Worm (Caenorhabditis elegans) whole organism, L4 larva: Measurements from ENCODE around the gene W06G6.20.
A peak's percentile ranks its signal among the peaks of the same experiment; 100 is the strongest.

Experiments used
- D1046.2 ChIP-seq: fragments of 200-800 bp; sonication (Bioruptor generic); IDR thresholded peaks from 2 replicates; pipeline ENCODE4 v1.3.6; 2022; ENCODE audit warnings: missing genetic modification characterization, missing compliant biosample characterization
- F10B5.3 ChIP-seq: sonication (generic microtip); optimal IDR thresholded peaks from 2 replicates; lab custom pipeline; 2016; ENCODE audit warnings: mild to moderate bottlenecking, missing genetic modification characterization, missing compliant biosample characterization
- F26F4.8 ChIP-seq: fragments of 200-800 bp; sonication (Bioruptor generic); conservative IDR thresholded peaks from 2 replicates; pipeline ENCODE4 v1.3.6; 2022; ENCODE audit warnings: missing genetic modification characterization, missing compliant biosample characterization
- aha-1 ChIP-seq: fragments of 150-350 bp; peaks from one replicate; lab custom pipeline; 2014; ENCODE audit warnings: missing biosample characterization, missing genetic modification characterization
- aly-2 ChIP-seq: sonication (generic microtip); optimal IDR thresholded peaks from 2 replicates; lab custom pipeline; 2018; ENCODE audit warnings: missing biosample characterization, missing genetic modification characterization
- ceh-32 ChIP-seq: sonication (generic microtip); optimal IDR thresholded peaks from 2 replicates; lab custom pipeline; 2016; ENCODE audit warnings: mild to moderate bottlenecking, missing genetic modification characterization, missing compliant biosample characterization; ENCODE audit not compliant: poor library complexity
- ceh-62 ChIP-seq: sonication (generic microtip); optimal IDR thresholded peaks from 2 replicates; lab custom pipeline; 2017; ENCODE audit warnings: missing biosample characterization, missing genetic modification characterization
- cey-2 ChIP-seq: sonication (generic microtip); optimal IDR thresholded peaks from 3 replicates; lab custom pipeline; 2017; ENCODE audit warnings: missing genetic modification characterization, mild to moderate bottlenecking, missing compliant biosample characterization, antibody characterized with exemption, borderline replicate concordance; ENCODE audit not compliant: insufficient read depth
- daf-12 ChIP-seq: fragments of 150-350 bp; optimal IDR thresholded peaks from 2 replicates; lab custom pipeline; 2014; ENCODE audit warnings: missing biosample characterization, missing genetic modification reagents, missing genetic modification characterization
- daf-16 ChIP-seq, 3 experiments: sonication (generic microtip); optimal IDR thresholded peaks; 2 replicates each; lab custom pipeline; 2016 to 2017; ENCODE audit warnings: missing genetic modification characterization in 3 of 3, missing genetic modification reagents in 3 of 3, mild to moderate bottlenecking in 2 of 3, missing compliant biosample characterization in 2 of 3, missing biosample characterization in 1 of 3, moderate library complexity in 1 of 3
- egl-27 ChIP-seq: sonication (generic microtip); optimal IDR thresholded peaks from 3 replicates; lab custom pipeline; 2017; ENCODE audit warnings: missing biosample characterization, missing genetic modification reagents, missing genetic modification characterization
- gei-8 ChIP-seq: fragments of 200-800 bp; sonication (Bioruptor generic); optimal IDR thresholded peaks from 2 replicates; lab custom pipeline; 2018; ENCODE audit warnings: mild to moderate bottlenecking, missing genetic modification characterization, missing compliant biosample characterization
- hif-1 ChIP-seq, 2 experiments: sonication (generic microtip); optimal IDR thresholded peaks; 2 replicates each; lab custom pipeline; 2016 to 2017; ENCODE audit warnings: missing compliant biosample characterization in 2 of 2, missing genetic modification characterization in 2 of 2, missing genetic modification reagents in 2 of 2, missing genotype in 2 of 2, mild to moderate bottlenecking in 1 of 2
- hlh-11 ChIP-seq: fragments of 200-800 bp; sonication (Bioruptor generic); optimal IDR thresholded peaks from 2 replicates; lab custom pipeline; 2018; ENCODE audit warnings: mild to moderate bottlenecking, missing genetic modification characterization, missing compliant biosample characterization
- lim-7 ChIP-seq: fragments of 200-800 bp; sonication (Bioruptor generic); IDR thresholded peaks from 2 replicates; pipeline ENCODE4 v1.3.6; 2022; ENCODE audit warnings: missing genetic modification characterization, missing compliant biosample characterization
- lir-3 ChIP-seq: sonication (generic microtip); optimal IDR thresholded peaks from 2 replicates; lab custom pipeline; 2016; ENCODE audit warnings: mild to moderate bottlenecking, missing genetic modification characterization, missing compliant biosample characterization
- lsy-2 ChIP-seq, 2 experiments: fragments of 150-350 bp in 1 of 2; sonication (generic microtip) in 1 of 2; optimal IDR thresholded peaks; 2 replicates each; lab custom pipeline; 2014 to 2017; ENCODE audit warnings: missing biosample characterization in 2 of 2, missing genetic modification characterization in 2 of 2
- madf-9 ChIP-seq: fragments of 200-800 bp; sonication (Bioruptor generic); conservative IDR thresholded peaks from 2 replicates; pipeline ENCODE4 v1.3.6; 2022; ENCODE audit warnings: missing genetic modification reagents, missing genetic modification characterization, missing compliant biosample characterization
- mdt-29 ChIP-seq: fragments of 200-800 bp; sonication (Bioruptor generic); IDR thresholded peaks from 2 replicates; pipeline ENCODE4 v1.3.6; 2022; ENCODE audit warnings: missing genetic modification reagents, missing genetic modification characterization, missing compliant biosample characterization
- mxl-2 ChIP-seq: fragments of 200-800 bp; sonication (Bioruptor generic); conservative IDR thresholded peaks from 2 replicates; pipeline ENCODE4 v1.3.6; 2022; ENCODE audit warnings: missing genetic modification reagents, missing genetic modification characterization, missing compliant biosample characterization
- mxl-3 ChIP-seq: fragments of 200-800 bp; sonication (Bioruptor generic); optimal IDR thresholded peaks from 2 replicates; lab custom pipeline; 2018; ENCODE audit warnings: mild to moderate bottlenecking, missing genetic modification characterization, missing compliant biosample characterization
- nhr-237 ChIP-seq: sonication (generic microtip); optimal IDR thresholded peaks from 2 replicates; lab custom pipeline; 2017; ENCODE audit warnings: missing biosample characterization, missing genetic modification characterization
- nhr-25 ChIP-seq: sonication (generic microtip); optimal IDR thresholded peaks from 2 replicates; lab custom pipeline; 2017; ENCODE audit warnings: missing genetic modification characterization, mild to moderate bottlenecking, missing compliant biosample characterization, antibody characterized with exemption, moderate library complexity, borderline replicate concordance; ENCODE audit not compliant: insufficient read depth
- nhr-41 ChIP-seq: fragments of 200-800 bp; sonication (Bioruptor generic); IDR thresholded peaks from 2 replicates; pipeline ENCODE4 v1.3.6; 2022; ENCODE audit warnings: missing genetic modification reagents, missing genetic modification characterization, missing compliant biosample characterization
- nhr-42 ChIP-seq: fragments of 200-800 bp; sonication (Bioruptor generic); IDR thresholded peaks from 2 replicates; pipeline ENCODE4 v1.3.6; 2022; ENCODE audit warnings: missing genetic modification characterization, missing compliant biosample characterization
- nhr-76 ChIP-seq: fragments of 150-350 bp; optimal IDR thresholded peaks from 2 replicates; lab custom pipeline; 2014; ENCODE audit warnings: missing biosample characterization, missing genetic modification characterization
- pha-4 ChIP-seq, 2 experiments: fragments of 150-350 bp in 1 of 2; fragments of 200-800 bp in 1 of 2; sonication (Bioruptor generic) in 1 of 2; IDR thresholded peaks in 1 of 2; optimal IDR thresholded peaks in 1 of 2; 2 replicates each; pipeline versions ENCODE4 v1.3.6 to Lab custom; 2014 to 2022; ENCODE audit warnings: missing genetic modification characterization in 2 of 2, missing genetic modification reagents in 2 of 2, missing biosample characterization in 1 of 2, missing compliant biosample characterization in 1 of 2
- sdz-12 ChIP-seq: fragments of 200-800 bp; sonication (Bioruptor generic); optimal IDR thresholded peaks from 2 replicates; lab custom pipeline; 2018; ENCODE audit warnings: mild to moderate bottlenecking, missing genetic modification characterization, missing compliant biosample characterization
- set-16 ChIP-seq: fragments of 200-800 bp; sonication (Bioruptor generic); IDR thresholded peaks from 2 replicates; pipeline ENCODE4 v1.3.6; 2022; ENCODE audit warnings: missing genetic modification reagents, missing genetic modification characterization, missing compliant biosample characterization
- spr-3 ChIP-seq: fragments of 200-800 bp; sonication (Bioruptor generic); optimal IDR thresholded peaks from 2 replicates; lab custom pipeline; 2018; ENCODE audit warnings: mild to moderate bottlenecking, missing genetic modification characterization, missing compliant biosample characterization
- tra-1 ChIP-seq: fragments of 200-800 bp; sonication (Bioruptor generic); IDR thresholded peaks from 2 replicates; pipeline ENCODE4 v1.3.6; 2022; ENCODE audit warnings: missing genetic modification reagents, missing genetic modification characterization, missing compliant biosample characterization
- unc-62 ChIP-seq, 3 experiments: fragments of 150-350 bp in 1 of 3; sonication (generic microtip); optimal IDR thresholded peaks in 2 of 3; peaks in 1 of 3; 1 replicate in 1 of 3; 2 replicates in 2 of 3; lab custom pipeline; 2014 to 2017; ENCODE audit warnings: missing biosample characterization in 3 of 3, missing genetic modification characterization in 3 of 3, missing genetic modification reagents in 3 of 3, missing genotype in 1 of 3
- zip-11 ChIP-seq: fragments of 200-800 bp; sonication (Bioruptor generic); IDR thresholded peaks from 2 replicates; pipeline ENCODE4 v1.3.6; 2022; ENCODE audit warnings: missing genetic modification characterization, missing compliant biosample characterization

W06G6.20 gene

ce11 chrV:16685725-16686124, 37.6 kb upstream of the W06G6.20 start, which contains the start of gene srw-43:
srw-43 (plus strand) TSS chrV:16686025.
- TF ChIP-seq daf-12 (no peak), ceh-32 (tag; lab: Kevin White, UChicago) (no peak), gei-8 (GFP tag; lab: Kevin White, UChicago) (no peak), spr-3 (GFP tag; lab: Kevin White, UChicago) (no peak), set-16 (GFP tag; lab: Robert Waterston, UW) (no peak), mxl-3 (no peak), lir-3 (tag; lab: Kevin White, UChicago) (no peak), madf-9 (no peak), tra-1 (GFP tag; lab: Robert Waterston, UW) (no peak), nhr-237 (tag; lab: Kevin White, UChicago) (no peak), nhr-42 (GFP tag; lab: Robert Waterston, UW) (no peak), unc-62 (GFP tag; optimal IDR thresholded peaks at IDR 0.05 in 1 of 2; lab: Kevin White, UChicago) (no peak), unc-62 (tag; optimal IDR thresholded peaks at IDR 0.05; lab: Kevin White, UChicago) (no peak), egl-27 (tag; lab: Kevin White, UChicago) (no peak), mxl-2 (GFP tag; lab: Robert Waterston, UW) (no peak), nhr-25 (tag; lab: Kevin White, UChicago) (no peak)

ce11 chrV:16683359-16683758, 35.2 kb upstream of the W06G6.20 start:
- TF ChIP-seq unc-62 (GFP tag; optimal IDR thresholded peaks at IDR 0.05 in 1 of 2; lab: Kevin White, UChicago) (no peak), unc-62 (tag; optimal IDR thresholded peaks at IDR 0.05; lab: Kevin White, UChicago) (no peak), F10B5.3 (tag; lab: Kevin White, UChicago) (no peak), lsy-2 (tag; optimal IDR thresholded peaks at IDR 0.05; lab: Kevin White, UChicago) (no peak), aha-1 (tag; lab: Kevin White, UChicago) (peak; percentile 91), mdt-29 (GFP tag; lab: Robert Waterston, UW) (no peak), aly-2 (no peak)

ce11 chrV:16682886-16683285, 34.7 kb upstream of the W06G6.20 start, which contains the start of gene srw-36:
srw-36 (plus strand) TSS chrV:16683186.
- TF ChIP-seq mdt-29 (GFP tag; lab: Robert Waterston, UW) (no peak), pha-4 (GFP tag; IDR thresholded peaks at IDR 0.05; lab: Robert Waterston, UW) (no peak), pha-4 (tag; optimal IDR thresholded peaks at IDR 0.05; lab: Kevin White, UChicago) (no peak), nhr-76 (tag; lab: Kevin White, UChicago) (no peak), D1046.2 (GFP tag; lab: Robert Waterston, UW) (no peak), nhr-41 (no peak), ceh-62 (tag; lab: Kevin White, UChicago) (no peak), zip-11 (GFP tag; lab: Robert Waterston, UW) (no peak), cey-2 (tag; lab: Kevin White, UChicago) (no peak), daf-16 (GFP tag; optimal IDR thresholded peaks at IDR 0.05; lab: Kevin White, UChicago) (no peak), daf-16 (tag; optimal IDR thresholded peaks at IDR 0.05; lab: Kevin White, UChicago) (no peak), hlh-11 (tag; lab: Kevin White, UChicago) (no peak), sdz-12 (no peak), hif-1 (tag; optimal IDR thresholded peaks at IDR 0.05; lab: Kevin White, UChicago) (no peak)

- TF ChIP-seq lim-7 (no peak), F26F4.8 (GFP tag; lab: Robert Waterston, UW) (no peak), unc-62 (GFP tag; optimal IDR thresholded peaks at IDR 0.05 in 1 of 2; lab: Kevin White, UChicago) (peak in 1 of 2 experiments; percentile 58), unc-62 (tag; optimal IDR thresholded peaks at IDR 0.05; lab: Kevin White, UChicago) (no peak)
Measured at ce11 chrV:16679981-16680380, 31.8 kb upstream of the W06G6.20 start, which contains the start of gene srw-44. srw-44 (plus strand) TSS chrV:16680281.
